Fruit fly (Drosophila melanogaster): Measurements from ENCODE around the gene Jhbp11.

dm6 chr3R:27067362-27067761 is 33.7 kb upstream of the Jhbp11 start:
- TF ChIP-seq CG4496 (GFP tag; IDR thresholded peaks at IDR 0.05) (no peak), CG8301 (tag; optimal IDR thresholded peaks at IDR 0.05) (no peak), CG8159 (tag; optimal IDR thresholded peaks at IDR 0.05) (no peak), CG10348 (GFP tag; IDR thresholded peaks at IDR 0.05) (no peak), Pif1B (GFP tag; optimal IDR thresholded peaks at IDR 0.05) (no peak)

All from whole organism, pupa.